Worm (Caenorhabditis elegans) whole organism, L4 larva: ENCODE results near the gene Y48C3A.14.

Source experiments
- ceh-82 ChIP-seq: sonication (generic microtip); optimal IDR thresholded peaks from 2 replicates; lab custom pipeline; 2017; ENCODE audit warnings: missing biosample characterization, missing genetic modification characterization
- dve-1 ChIP-seq: sonication (generic microtip); optimal IDR thresholded peaks from 2 replicates; lab custom pipeline; 2017; ENCODE audit warnings: antibody characterized with exemption, mild to moderate bottlenecking, missing genetic modification characterization, missing compliant biosample characterization; ENCODE audit not compliant: insufficient read depth
- tra-1 ChIP-seq: fragments of 200-800 bp; sonication (Bioruptor generic); IDR thresholded peaks from 2 replicates; pipeline ENCODE4 v1.3.6; 2022; ENCODE audit warnings: missing genetic modification reagents, missing genetic modification characterization, missing compliant biosample characterization

DNA sequence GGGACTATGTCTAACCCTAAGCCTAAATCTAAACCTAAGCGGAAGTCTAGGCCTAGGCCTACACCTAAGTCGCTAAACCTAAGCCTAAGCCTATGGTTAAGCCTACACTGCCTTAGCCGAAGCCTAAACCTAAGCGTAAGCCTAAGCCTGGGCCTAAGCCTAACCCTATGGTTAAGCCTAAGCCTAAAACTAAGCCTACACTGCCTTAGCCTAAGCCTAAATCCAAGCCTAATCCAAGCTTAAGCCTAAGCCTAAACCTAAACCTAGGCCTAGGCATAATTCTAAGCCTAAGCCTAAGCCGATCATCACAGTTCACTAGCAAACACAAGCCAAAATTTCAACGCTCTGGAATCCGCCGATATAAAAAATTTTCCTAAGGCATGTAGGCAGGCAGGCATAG lies 48.2 kb upstream of the Y48C3A.14 start:
- TF ChIP-seq tra-1 (GFP tag; lab: Robert Waterston, UW), result no peak
- TF ChIP-seq ceh-82 (tag; lab: Kevin White, UChicago), result no peak
- no peak for TF ChIP-seq dve-1 (tag; lab: Kevin White, UChicago)
